Fruit fly (Drosophila melanogaster): ENCODE results near the gene CG9702.

CG9702 gene

dm6 chr3R:30579129-30579528 is at the start of gene CG9702:
Gene CG9702 (plus strand): TSS chr3R:30579429.
- TF ChIP-seq CG32264 (GFP tag; optimal IDR thresholded peaks at IDR 0.05) (no peak), woc (GFP tag; optimal IDR thresholded peaks at IDR 0.05) (no peak)

dm6 chr3R:30529570-30529969 is 49.7 kb upstream of the CG9702 start:
- TF ChIP-seq dl (GFP tag; optimal IDR thresholded peaks at IDR 0.05; ENCODE audit: insufficient read depth in 1 of 2, partially characterized antibody in 2 of 2), result no peak
- no peak for TF ChIP-seq CG9705 (GFP tag; optimal IDR thresholded peaks at IDR 0.05)
- no peak for TF ChIP-seq Hr78 (GFP tag; optimal IDR thresholded peaks at IDR 0.05)
- TF ChIP-seq sv (GFP tag; optimal IDR thresholded peaks at IDR 0.05), result no peak

DNA sequence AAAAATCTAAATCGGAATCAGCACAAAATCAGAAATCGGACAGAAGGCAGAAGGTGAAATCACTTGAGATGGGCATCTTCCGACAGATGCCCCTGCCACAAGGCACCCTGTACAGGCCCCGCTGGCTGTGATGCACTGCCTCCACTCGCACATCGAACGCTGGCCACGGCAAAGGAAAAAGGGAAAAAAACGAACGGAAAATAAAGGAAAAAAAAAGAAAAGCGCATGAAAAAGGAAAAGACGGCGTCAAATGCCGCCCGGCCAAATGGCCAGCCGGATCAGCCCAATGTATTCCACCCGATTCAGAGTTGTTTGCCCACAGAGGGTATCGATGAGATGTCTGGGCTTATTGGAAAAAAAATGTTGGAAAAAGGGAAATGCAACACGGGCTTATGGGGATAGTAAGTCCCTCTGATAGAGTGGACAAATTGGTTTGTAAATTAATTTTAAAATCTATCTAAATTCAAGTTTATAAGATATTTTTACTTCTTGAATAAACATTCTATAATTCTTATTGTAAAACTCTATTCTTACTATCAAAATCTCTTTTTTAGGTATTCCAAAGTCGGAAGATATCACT is 48.0 kb upstream of the CG9702 start:
- TF ChIP-seq Jra (GFP tag; optimal IDR thresholded peaks at IDR 0.05), result no peak
- TF ChIP-seq sage (GFP tag; optimal IDR thresholded peaks at IDR 0.05), result no peak
- no peak for TF ChIP-seq psq (GFP tag; optimal IDR thresholded peaks at IDR 0.05)
- TF ChIP-seq lola (GFP tag; optimal IDR thresholded peaks at IDR 0.05), result no peak
- TF ChIP-seq Myc (optimal IDR thresholded peaks at IDR 0.05), result no peak
- no peak for TF ChIP-seq Abd-B (GFP tag; optimal IDR thresholded peaks at IDR 0.05)
- TF ChIP-seq br (GFP tag; optimal IDR thresholded peaks at IDR 0.05), result no peak
- no peak for TF ChIP-seq rgr (GFP tag; optimal IDR thresholded peaks at IDR 0.05)
- TF ChIP-seq HLH106 (tag; optimal IDR thresholded peaks at IDR 0.05), result no peak
- TF ChIP-seq GATAd (GFP tag; optimal IDR thresholded peaks at IDR 0.05), result no peak
- TF ChIP-seq dsf (GFP tag; optimal IDR thresholded peaks at IDR 0.05; ENCODE audit: borderline replicate concordance), result no peak
- TF ChIP-seq Rel (GFP tag; optimal IDR thresholded peaks at IDR 0.05), result no peak
- no peak for TF ChIP-seq Rel (tag; optimal IDR thresholded peaks at IDR 0.05)
- no peak for TF ChIP-seq usp (GFP tag; optimal IDR thresholded peaks at IDR 0.05)
- TF ChIP-seq woc (GFP tag; optimal IDR thresholded peaks at IDR 0.05), result no peak
- no peak for TF ChIP-seq OdsH (GFP tag; optimal IDR thresholded peaks at IDR 0.05)
- TF ChIP-seq foxo (GFP tag; optimal IDR thresholded peaks at IDR 0.05), result no peak
- no peak for TF ChIP-seq CG9705 (GFP tag; optimal IDR thresholded peaks at IDR 0.05)
- TF ChIP-seq sv (GFP tag; optimal IDR thresholded peaks at IDR 0.05), result no peak
- no peak for TF ChIP-seq pan (optimal IDR thresholded peaks at IDR 0.05)

DNA sequence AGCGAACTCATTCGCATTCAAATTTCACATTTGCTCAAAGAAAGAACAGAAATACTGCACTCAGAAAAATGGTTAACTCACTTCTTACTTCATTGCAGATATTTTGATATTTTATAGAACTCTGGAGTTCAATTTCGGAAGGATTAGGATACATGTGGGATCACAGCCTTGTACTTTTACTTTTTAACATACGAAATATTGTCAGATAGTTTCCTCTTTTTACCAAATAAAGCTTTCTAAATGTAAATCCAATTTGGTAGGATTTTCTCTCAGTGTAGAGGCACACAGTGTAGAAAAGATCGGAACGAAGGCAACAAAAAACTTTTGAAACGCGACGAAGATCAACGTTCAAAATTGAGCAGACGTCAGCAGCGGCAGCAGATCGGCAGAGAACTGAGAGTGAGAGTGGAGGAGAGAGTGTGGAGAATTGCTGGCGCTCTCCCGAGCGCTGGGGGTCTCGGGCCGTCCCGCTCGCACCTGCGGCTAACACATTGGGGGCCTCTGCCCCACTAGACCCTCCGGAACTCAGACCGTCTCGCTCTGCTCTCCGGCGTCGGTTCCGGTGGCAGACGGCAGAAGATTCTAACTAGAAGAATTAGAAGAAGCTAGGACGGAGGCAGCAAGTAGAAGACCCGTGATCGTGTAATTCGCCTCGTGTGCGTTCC is 47.1 kb upstream of the CG9702 start, which contains the start of gene tmod:
tmod (plus strand) TSS at position 619 of the 665 bp plus-strand sequence.
- TF ChIP-seq ey (GFP tag; optimal IDR thresholded peaks at IDR 0.05) (peak; percentile 24), br (GFP tag; optimal IDR thresholded peaks at IDR 0.05) (peak; percentile 5), Hr78 (GFP tag; optimal IDR thresholded peaks at IDR 0.05) (no peak), fru (GFP tag; optimal IDR thresholded peaks at IDR 0.05) (peak; percentile 10), HLH106 (tag; optimal IDR thresholded peaks at IDR 0.05) (peak; percentile 28), OdsH (GFP tag; optimal IDR thresholded peaks at IDR 0.05) (peak; percentile 4), foxo (GFP tag; optimal IDR thresholded peaks at IDR 0.05) (peak in 1 of 2 experiments; percentile 17), Jra (GFP tag; optimal IDR thresholded peaks at IDR 0.05) (no peak), dl (GFP tag; optimal IDR thresholded peaks at IDR 0.05; ENCODE audit: insufficient read depth in 1 of 2, partially characterized antibody in 2 of 2) (peak in 1 of 2 experiments; percentile 38), h (GFP tag; optimal IDR thresholded peaks at IDR 0.05) (peak; percentile 55), dsf (GFP tag; optimal IDR thresholded peaks at IDR 0.05; ENCODE audit: borderline replicate concordance) (no peak), Dif (GFP tag; optimal IDR thresholded peaks at IDR 0.05; ENCODE audit: partially characterized antibody) (peak; percentile 56)

- TF ChIP-seq Rel (GFP tag; optimal IDR thresholded peaks at IDR 0.05), result no peak
- peak; percentile 28 for TF ChIP-seq Rel (tag; optimal IDR thresholded peaks at IDR 0.05)
- TF ChIP-seq foxo (GFP tag; optimal IDR thresholded peaks at IDR 0.05), result no peak
- no peak for TF ChIP-seq psq (GFP tag; optimal IDR thresholded peaks at IDR 0.05)
Measured at dm6 chr3R:30534444-30534843, 44.8 kb upstream of the CG9702 start.

DNA sequence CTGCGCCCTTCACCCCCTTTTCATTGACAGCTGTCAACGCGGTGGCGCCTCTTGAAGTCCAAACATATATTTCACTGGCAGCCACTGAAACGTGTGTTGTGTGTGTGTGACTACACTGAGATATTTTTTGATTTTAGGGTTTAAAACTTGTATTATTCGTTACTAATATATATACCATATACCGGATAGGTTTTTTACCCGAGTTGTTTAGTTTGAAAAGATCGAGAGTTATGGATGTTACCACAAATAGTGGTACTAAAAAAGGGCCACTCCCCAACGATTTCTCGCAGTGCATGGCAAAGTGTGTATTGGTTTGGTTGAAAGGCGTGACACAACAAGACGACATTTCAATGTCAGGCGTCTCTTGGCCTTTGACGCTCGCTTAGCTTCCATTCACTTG is 42.8 kb upstream of the CG9702 start:
- TF ChIP-seq sage (GFP tag; optimal IDR thresholded peaks at IDR 0.05), result no peak
- TF ChIP-seq usp (GFP tag; optimal IDR thresholded peaks at IDR 0.05), result no peak
- no peak for TF ChIP-seq Dfd (GFP tag; optimal IDR thresholded peaks at IDR 0.05)
- no peak for TF ChIP-seq h (GFP tag; optimal IDR thresholded peaks at IDR 0.05)
- TF ChIP-seq Mio (GFP tag; optimal IDR thresholded peaks at IDR 0.05), result no peak
- TF ChIP-seq Vsx2 (GFP tag; optimal IDR thresholded peaks at IDR 0.05; ENCODE audit: partially characterized antibody), result no peak
- no peak for TF ChIP-seq dl (GFP tag; optimal IDR thresholded peaks at IDR 0.05; ENCODE audit: insufficient read depth in 1 of 2, partially characterized antibody in 2 of 2)
- no peak for TF ChIP-seq dsf (GFP tag; optimal IDR thresholded peaks at IDR 0.05; ENCODE audit: borderline replicate concordance)
- TF ChIP-seq Myc (optimal IDR thresholded peaks at IDR 0.05), result no peak
- no peak for TF ChIP-seq OdsH (GFP tag; optimal IDR thresholded peaks at IDR 0.05)
- no peak for TF ChIP-seq dmrt93B (GFP tag; optimal IDR thresholded peaks at IDR 0.05)
- no peak for TF ChIP-seq br (GFP tag; optimal IDR thresholded peaks at IDR 0.05)
- TF ChIP-seq Jra (GFP tag; optimal IDR thresholded peaks at IDR 0.05), result no peak
